Worm (Caenorhabditis elegans) whole organism, midembryonic: ENCODE data around the gene Y57G11B.5.
"Not testable (repeated sequence)": the region's sequence is repeated elsewhere in the genome, so short reads cannot be mapped to it uniquely, and the experiment has no call there.

ENCODE experiments used
- T22C8.4 ChIP-seq: fragments of 200-800 bp; sonication (Bioruptor generic); IDR thresholded peaks from 2 replicates; pipeline ENCODE4 v1.3.6; 2022; ENCODE audit warnings: missing genetic modification characterization, missing compliant biosample characterization
- cog-1 ChIP-seq: sonication (generic microtip); optimal IDR thresholded peaks from 2 replicates; lab custom pipeline; 2016; ENCODE audit warnings: missing genetic modification characterization, missing compliant biosample characterization
- flt-1 ChIP-seq: fragments of 200-800 bp; sonication (Bioruptor generic); IDR thresholded peaks from 2 replicates; pipeline ENCODE4 v1.3.6; 2022; ENCODE audit warnings: missing genetic modification characterization, missing compliant biosample characterization
- klf-2 ChIP-seq: fragments of 200-800 bp; sonication (Bioruptor generic); conservative IDR thresholded peaks from 2 replicates; pipeline ENCODE4 v1.3.6; 2022; ENCODE audit warnings: missing genetic modification reagents, missing genetic modification characterization, missing compliant biosample characterization
- med-1 ChIP-seq: sonication (generic microtip); optimal IDR thresholded peaks from 2 replicates; lab custom pipeline; 2017; ENCODE audit warnings: missing genetic modification characterization, mild to moderate bottlenecking, missing compliant biosample characterization, antibody characterized with exemption, missing genetic modification reagents; ENCODE audit not compliant: insufficient read depth
- ref-1 ChIP-seq: fragments of 200-800 bp; sonication (Bioruptor generic); conservative IDR thresholded peaks from 2 replicates; pipeline ENCODE4 v1.3.6; 2022; ENCODE audit warnings: missing genetic modification reagents, missing genetic modification characterization, missing compliant biosample characterization
- tab-1 ChIP-seq: fragments of 200-800 bp; sonication (Bioruptor generic); IDR thresholded peaks from 2 replicates; pipeline ENCODE4 v1.3.6; 2022; ENCODE audit warnings: missing genetic modification characterization, missing compliant biosample characterization
- ztf-23 ChIP-seq: fragments of 200-800 bp; sonication (Bioruptor generic); IDR thresholded peaks from 2 replicates; pipeline ENCODE4 v1.3.6; 2022; ENCODE audit warnings: missing genetic modification reagents, missing genetic modification characterization, missing compliant biosample characterization
- ztf-29 ChIP-seq: fragments of 200-800 bp; sonication (Bioruptor generic); IDR thresholded peaks from 2 replicates; pipeline ENCODE4 v1.3.6; 2022; ENCODE audit warnings: missing genetic modification reagents, missing genetic modification characterization, missing compliant biosample characterization

The Y57G11B.5 gene

DNA sequence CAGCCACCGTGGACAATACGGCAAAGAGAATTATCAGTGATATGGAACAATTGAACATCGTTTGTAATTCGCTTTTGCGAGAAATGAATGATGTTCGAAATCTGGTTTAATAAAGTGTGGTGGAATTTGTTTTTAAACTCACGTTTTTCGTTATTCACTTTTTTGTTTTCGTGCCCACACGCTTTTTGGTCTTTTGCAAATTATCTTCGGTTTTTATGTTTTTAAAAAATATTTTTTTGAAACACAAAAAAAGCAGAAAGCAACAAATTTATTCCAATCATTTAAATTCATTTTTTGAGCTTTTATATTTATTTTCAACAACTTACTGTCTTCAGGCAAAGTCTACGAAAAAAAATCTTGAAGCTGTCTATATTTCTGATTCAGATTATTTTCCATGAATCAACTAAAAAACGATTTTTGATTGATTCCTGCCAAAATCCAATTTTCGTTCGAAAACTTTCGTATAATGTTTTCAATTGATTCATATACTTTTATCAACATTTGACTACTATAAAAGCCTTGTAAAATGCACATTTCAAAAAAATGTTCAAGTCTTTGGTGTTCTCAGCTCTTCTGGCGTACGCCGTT, at the start of gene Y57G11B.5, which contains the start of gene Y57G11B.3:
TSS of gene Y57G11B.5 (plus strand) at position 538 of the 588 bp plus-strand sequence.
TSS of gene Y57G11B.3 (minus strand) at position 101 of the 588 bp plus-strand sequence.
- TF ChIP-seq ref-1 (GFP tag; lab: Robert Waterston, UW) (no peak), ztf-29 (GFP tag; lab: Robert Waterston, UW) (no peak), flt-1 (GFP tag; lab: Robert Waterston, UW) (no peak), cog-1 (tag; lab: Kevin White, UChicago) (no peak), med-1 (GFP tag; lab: Kevin White, UChicago) (no peak), T22C8.4 (GFP tag; lab: Robert Waterston, UW) (no peak), ztf-23 (GFP tag; lab: Robert Waterston, UW) (no peak), tab-1 (GFP tag; lab: Robert Waterston, UW) (no peak), klf-2 (no peak)

- no peak for TF ChIP-seq flt-1 (GFP tag; lab: Robert Waterston, UW)
- TF ChIP-seq cog-1 (tag; lab: Kevin White, UChicago): no peak
- TF ChIP-seq ztf-23 (GFP tag; lab: Robert Waterston, UW): no peak
- TF ChIP-seq med-1 (GFP tag; lab: Kevin White, UChicago): no peak
- TF ChIP-seq T22C8.4 (GFP tag; lab: Robert Waterston, UW): no peak
- TF ChIP-seq tab-1 (GFP tag; lab: Robert Waterston, UW): no peak
- no peak for TF ChIP-seq ref-1 (GFP tag; lab: Robert Waterston, UW)
- no peak for TF ChIP-seq klf-2
- no peak for TF ChIP-seq ztf-29 (GFP tag; lab: Robert Waterston, UW)
Observed at ce11 chrIV:14528718-14529117, 45.9 kb upstream of the Y57G11B.5 start, which contains the start of gene T27E7.3. Gene T27E7.3, plus strand, starts transcription at chrIV:14529018.

ce11 chrIV:14530031-14530430, 44.6 kb upstream of the Y57G11B.5 start:
- TF ChIP-seq med-1 (GFP tag; lab: Kevin White, UChicago) (no peak), T22C8.4 (GFP tag; lab: Robert Waterston, UW) (no peak), ref-1 (GFP tag; lab: Robert Waterston, UW) (no peak), ztf-29 (GFP tag; lab: Robert Waterston, UW) (no peak), tab-1 (GFP tag; lab: Robert Waterston, UW) (no peak), cog-1 (tag; lab: Kevin White, UChicago) (no peak)

ce11 chrIV:14532366-14532765, 42.3 kb upstream of the Y57G11B.5 start:
- TF ChIP-seq cog-1 (tag; lab: Kevin White, UChicago) (no peak), klf-2 (no peak)

DNA sequence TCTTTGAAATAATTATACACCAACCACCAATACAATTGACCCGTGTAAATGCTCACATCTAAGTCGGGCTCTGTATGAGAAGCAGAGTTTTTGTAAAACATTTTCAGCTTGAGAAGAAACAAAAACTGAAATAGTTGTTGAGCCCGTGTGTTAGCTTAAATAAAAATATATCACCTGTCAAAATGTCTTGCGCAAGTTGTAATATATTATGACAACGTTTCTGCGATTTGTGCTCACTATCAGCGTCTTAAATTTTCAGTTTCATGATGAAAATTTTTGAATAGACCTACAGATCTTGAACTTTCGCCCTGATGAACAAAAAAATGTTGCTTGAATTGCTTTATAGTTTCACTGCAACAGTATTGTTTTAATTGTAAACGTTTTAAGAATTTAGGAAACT, 39.7 kb upstream of the Y57G11B.5 start, which contains the start of gene T27E7.4:
TSS of gene T27E7.4 (minus strand) at position 101 of the 400 bp plus-strand sequence.
- TF ChIP-seq cog-1 (tag; lab: Kevin White, UChicago): no peak

ce11 chrIV:14536911-14537310, 37.7 kb upstream of the Y57G11B.5 start, which contains the start of gene T27E7.5:
Gene T27E7.5, plus strand, starts transcription at chrIV:14537163.
- TF ChIP-seq ztf-29 (GFP tag; lab: Robert Waterston, UW): no peak
- no peak for TF ChIP-seq med-1 (GFP tag; lab: Kevin White, UChicago)
- no peak for TF ChIP-seq cog-1 (tag; lab: Kevin White, UChicago)

ce11 chrIV:14542517-14542916, 32.1 kb upstream of the Y57G11B.5 start, which contains the start of gene pals-29:
Gene pals-29, minus strand, starts transcription at chrIV:14542617.
- TF ChIP-seq T22C8.4 (GFP tag; lab: Robert Waterston, UW) (no peak), ref-1 (GFP tag; lab: Robert Waterston, UW) (no peak), cog-1 (tag; lab: Kevin White, UChicago) (no peak), med-1 (GFP tag; lab: Kevin White, UChicago) (no peak), flt-1 (GFP tag; lab: Robert Waterston, UW) (no peak), tab-1 (GFP tag; lab: Robert Waterston, UW) (no peak), ztf-29 (GFP tag; lab: Robert Waterston, UW) (no peak), klf-2 (no peak), ztf-23 (GFP tag; lab: Robert Waterston, UW) (no peak)

- TF ChIP-seq med-1 (GFP tag; lab: Kevin White, UChicago) (no peak), cog-1 (tag; lab: Kevin White, UChicago) (no peak), klf-2 (no peak), ztf-23 (GFP tag; lab: Robert Waterston, UW) (no peak), flt-1 (GFP tag; lab: Robert Waterston, UW) (no peak), T22C8.4 (GFP tag; lab: Robert Waterston, UW) (no peak), ref-1 (GFP tag; lab: Robert Waterston, UW) (no peak), tab-1 (GFP tag; lab: Robert Waterston, UW) (no peak), ztf-29 (GFP tag; lab: Robert Waterston, UW) (no peak)
Observed at ce11 chrIV:14547292-14547691, 27.3 kb upstream of the Y57G11B.5 start.

ce11 chrIV:14549308-14549707, 25.3 kb upstream of the Y57G11B.5 start, which contains the start of gene T27E7.9:
Gene T27E7.9, minus strand, starts transcription at chrIV:14549408.
- TF ChIP-seq med-1 (GFP tag; lab: Kevin White, UChicago) (no peak), tab-1 (GFP tag; lab: Robert Waterston, UW) (no peak), ztf-29 (GFP tag; lab: Robert Waterston, UW) (no peak), T22C8.4 (GFP tag; lab: Robert Waterston, UW) (no peak), klf-2 (no peak), ref-1 (GFP tag; lab: Robert Waterston, UW) (no peak)

DNA sequence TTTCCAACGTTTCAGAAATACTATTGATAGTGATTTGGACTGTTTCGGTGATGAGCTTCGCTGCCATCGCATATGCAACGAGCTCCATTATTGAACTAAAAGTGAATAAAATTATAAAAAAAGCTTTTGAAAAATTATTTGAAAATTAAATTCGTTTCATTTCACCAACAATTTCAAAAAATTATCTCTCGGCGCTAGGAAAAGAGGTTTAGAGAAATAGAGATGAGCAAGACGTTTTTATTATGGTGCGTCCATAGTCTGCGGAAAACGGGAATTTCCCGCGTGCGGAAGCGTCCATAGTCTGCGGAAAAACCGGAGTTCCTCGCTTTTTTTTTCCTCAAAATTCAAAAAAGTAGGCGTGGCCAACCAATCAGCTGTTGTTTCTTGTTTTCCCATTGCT, 22.7 kb upstream of the Y57G11B.5 start, which contains the start of gene pals-30:
TSS of gene pals-30 (minus strand) at position 101 of the 400 bp plus-strand sequence.
- not testable (repeated sequence) for TF ChIP-seq klf-2; med-1 (GFP tag; lab: Kevin White, UChicago); ztf-23 (GFP tag; lab: Robert Waterston, UW)
